Fruit fly (Drosophila melanogaster) whole organism, embryonic: ENCODE measurements around the gene Ddc.
A peak's percentile ranks its signal among the peaks of the same experiment; 100 is the strongest.

Source experiments
- Antp ChIP-seq: fragments of 200-800 bp; sonication (Bioruptor generic); optimal IDR thresholded peaks from 3 replicates; lab custom pipeline; 2016; ENCODE audit warnings: missing biosample characterization, missing genetic modification characterization
- Atf-2 ChIP-seq: fragments of 200-800 bp; sonication (Bioruptor generic); optimal IDR thresholded peaks from 2 replicates; lab custom pipeline; 2016; ENCODE audit warnings: missing biosample characterization, missing genetic modification characterization
- B-H2 ChIP-seq: fragments of 200-800 bp; sonication (Bioruptor generic); optimal IDR thresholded peaks from 2 replicates; lab custom pipeline; 2018; ENCODE audit warnings: missing biosample characterization, mild to moderate bottlenecking, missing genetic modification characterization
- BEAF-32 ChIP-seq: fragments of 200-800 bp; sonication (Bioruptor generic); optimal IDR thresholded peaks from 3 replicates; lab custom pipeline; 2017; ENCODE audit warnings: missing biosample characterization, missing genetic modification characterization, mild to moderate bottlenecking, moderate library complexity, missing genetic modification reagents
- C15 ChIP-seq: fragments of 200-800 bp; sonication (Bioruptor generic); IDR thresholded peaks from 3 replicates; pipeline ENCODE4 v1.3.6; 2022; ENCODE audit warnings: missing biosample characterization, missing genetic modification characterization
- CG10209 ChIP-seq: fragments of 200-800 bp; sonication (Bioruptor generic); optimal IDR thresholded peaks from 3 replicates; lab custom pipeline; 2017; ENCODE audit warnings: missing biosample characterization, mild to moderate bottlenecking, missing genetic modification characterization, missing genetic modification reagents
- CG10654 ChIP-seq: fragments of 200-800 bp; sonication (Bioruptor generic); optimal IDR thresholded peaks from 2 replicates; lab custom pipeline; 2016; ENCODE audit warnings: missing biosample characterization, missing genetic modification characterization
- CG12769 ChIP-seq: fragments of 200-800 bp; sonication (Bioruptor generic); optimal IDR thresholded peaks from 2 replicates; lab custom pipeline; 2019; ENCODE audit warnings: missing biosample characterization, mild to moderate bottlenecking, missing genetic modification characterization, moderate library complexity
- CG13624 ChIP-seq: fragments of 200-800 bp; sonication (Bioruptor generic); optimal IDR thresholded peaks from 2 replicates; lab custom pipeline; 2016; ENCODE audit warnings: missing biosample characterization, missing genetic modification characterization
- CG16863 ChIP-seq: fragments of 200-800 bp; sonication (Bioruptor generic); optimal IDR thresholded peaks from 3 replicates; lab custom pipeline; 2016; ENCODE audit warnings: missing biosample characterization, missing genetic modification characterization
- CG2875 ChIP-seq: fragments of 200-800 bp; sonication (Bioruptor generic); optimal IDR thresholded peaks from 2 replicates; lab custom pipeline; 2017; ENCODE audit warnings: missing biosample characterization, mild to moderate bottlenecking, missing genetic modification characterization, missing genetic modification reagents
- CG30431 ChIP-seq: fragments of 200-800 bp; sonication (Bioruptor generic); optimal IDR thresholded peaks from 2 replicates; lab custom pipeline; 2017; ENCODE audit warnings: missing biosample characterization, missing genetic modification characterization
- CG3163 ChIP-seq: fragments of 200-800 bp; sonication (Bioruptor generic); optimal IDR thresholded peaks from 3 replicates; lab custom pipeline; 2016; ENCODE audit warnings: missing biosample characterization, missing genetic modification characterization
- CG3407 ChIP-seq: fragments of 200-800 bp; sonication (Bioruptor generic); optimal IDR thresholded peaks from 2 replicates; lab custom pipeline; 2018; ENCODE audit warnings: missing biosample characterization, mild to moderate bottlenecking, missing genetic modification characterization
- CG4707 ChIP-seq: fragments of 200-800 bp; sonication (Bioruptor generic); optimal IDR thresholded peaks from 2 replicates; lab custom pipeline; 2018; ENCODE audit warnings: missing biosample characterization, mild to moderate bottlenecking, missing genetic modification characterization, moderate library complexity
- CG5180 ChIP-seq: fragments of 200-800 bp; sonication (Bioruptor generic); optimal IDR thresholded peaks from 3 replicates; lab custom pipeline; 2017; ENCODE audit warnings: missing biosample characterization, missing genetic modification characterization, mild to moderate bottlenecking, moderate library complexity, missing genetic modification reagents
- CG5245 ChIP-seq: fragments of 200-800 bp; sonication (Bioruptor generic); optimal IDR thresholded peaks from 3 replicates; lab custom pipeline; 2016; ENCODE audit warnings: missing biosample characterization, missing genetic modification characterization
- CG6175 ChIP-seq: fragments of 200-800 bp; sonication (Bioruptor generic); IDR thresholded peaks from 3 replicates; pipeline ENCODE4 v1.3.6; 2022; ENCODE audit warnings: missing biosample characterization, missing genetic modification characterization
- CG7357 ChIP-seq: fragments of 200-800 bp; sonication (Bioruptor generic); IDR thresholded peaks from 3 replicates; pipeline ENCODE4 v1.3.6; 2022; ENCODE audit warnings: missing biosample characterization, missing genetic modification characterization
- CG8478 ChIP-seq: fragments of >200 bp; optimal IDR thresholded peaks from 2 replicates; lab custom pipeline; 2018
- CG9437 ChIP-seq: fragments of 200-800 bp; sonication (Bioruptor generic); optimal IDR thresholded peaks from 2 replicates; lab custom pipeline; 2018; ENCODE audit warnings: missing biosample characterization, mild to moderate bottlenecking, missing genetic modification characterization
- CG9727 ChIP-seq: fragments of 200-800 bp; sonication (Bioruptor generic); optimal IDR thresholded peaks from 3 replicates; lab custom pipeline; 2017; ENCODE audit warnings: missing biosample characterization, mild to moderate bottlenecking, missing genetic modification characterization
- CkIIα-i1 ChIP-seq: fragments of 200-800 bp; sonication (Bioruptor generic); IDR thresholded peaks from 2 replicates; pipeline ENCODE4 v1.3.6; 2022; ENCODE audit warnings: missing biosample characterization, missing genetic modification characterization
- Doc3 ChIP-seq: fragments of 200-800 bp; sonication (Bioruptor generic); IDR thresholded peaks from 3 replicates; pipeline ENCODE4 v1.3.6; 2022; ENCODE audit warnings: missing biosample characterization, missing genetic modification characterization; ENCODE audit not compliant: partially characterized antibody
- Drgx ChIP-seq: fragments of 200-800 bp; sonication (Bioruptor generic); IDR thresholded peaks from 2 replicates; pipeline ENCODE4 v1.3.6; 2022; ENCODE audit warnings: missing biosample characterization, missing genetic modification characterization
- Gug ChIP-seq: fragments of 200-800 bp; sonication (Bioruptor generic); IDR thresholded peaks from 4 replicates; pipeline ENCODE4 v1.3.6; 2022; ENCODE audit warnings: missing biosample characterization, missing genetic modification characterization
- Hr3 ChIP-seq: fragments of 200-800 bp; sonication (Bioruptor generic); optimal IDR thresholded peaks from 3 replicates; lab custom pipeline; 2016; ENCODE audit warnings: missing biosample characterization, missing genetic modification characterization
- Hsf ChIP-seq: fragments of 200-800 bp; sonication (Bioruptor generic); optimal IDR thresholded peaks from 3 replicates; lab custom pipeline; 2016; ENCODE audit warnings: missing biosample characterization, missing genetic modification characterization
- Meics ChIP-seq: fragments of 200-800 bp; sonication (Bioruptor generic); optimal IDR thresholded peaks from 2 replicates; lab custom pipeline; 2017; ENCODE audit warnings: missing biosample characterization, mild to moderate bottlenecking, missing genetic modification characterization
- Mes4 ChIP-seq: fragments of 200-800 bp; sonication (Bioruptor generic); optimal IDR thresholded peaks from 2 replicates; lab custom pipeline; 2016; ENCODE audit warnings: missing biosample characterization, missing genetic modification characterization
- PHDP ChIP-seq: fragments of 200-800 bp; sonication (Bioruptor generic); optimal IDR thresholded peaks from 3 replicates; lab custom pipeline; 2018; ENCODE audit warnings: missing biosample characterization, mild to moderate bottlenecking, missing genetic modification characterization, moderate library complexity
- Rfx ChIP-seq: fragments of 200-800 bp; sonication (Bioruptor generic); IDR thresholded peaks from 2 replicates; pipeline ENCODE4 v1.3.6; 2022; ENCODE audit warnings: missing biosample characterization, missing genetic modification characterization
- Sox100B ChIP-seq: fragments of 200-800 bp; sonication (Bioruptor generic); optimal IDR thresholded peaks from 3 replicates; lab custom pipeline; 2018; ENCODE audit warnings: missing biosample characterization, mild to moderate bottlenecking, missing genetic modification characterization
- ac ChIP-seq: fragments of 200-800 bp; sonication (Bioruptor generic); optimal IDR thresholded peaks from 3 replicates; lab custom pipeline; 2017; ENCODE audit warnings: missing biosample characterization, mild to moderate bottlenecking, missing genetic modification characterization
- bcd ChIP-seq: fragments of 200-800 bp; sonication (Bioruptor generic); optimal IDR thresholded peaks from 2 replicates; lab custom pipeline; 2017; ENCODE audit warnings: missing biosample characterization, mild to moderate bottlenecking, missing genetic modification characterization
- chn ChIP-seq: fragments of 200-800 bp; sonication (Bioruptor generic); optimal IDR thresholded peaks from 2 replicates; lab custom pipeline; 2016; ENCODE audit warnings: missing biosample characterization, missing genetic modification characterization
- crol ChIP-seq: fragments of 200-800 bp; sonication (Bioruptor generic); IDR thresholded peaks from 2 replicates; pipeline ENCODE4 v1.3.6; 2022; ENCODE audit warnings: missing biosample characterization, missing genetic modification characterization
- dpn ChIP-seq, 2 experiments: fragments of 200-800 bp; sonication (Bioruptor generic); optimal IDR thresholded peaks; 3 replicates each; lab custom pipeline; 2016; ENCODE audit warnings: missing biosample characterization in 2 of 2, missing genetic modification characterization in 2 of 2
- eve ChIP-seq, 2 experiments: fragments of >200 bp; optimal IDR thresholded peaks; 2 replicates each; lab custom pipeline; 2017; ENCODE audit warnings: missing biosample characterization in 2 of 2, missing genetic modification characterization in 2 of 2
- fd96Cb ChIP-seq: fragments of 200-800 bp; sonication (Bioruptor generic); optimal IDR thresholded peaks from 2 replicates; lab custom pipeline; 2018; ENCODE audit warnings: missing biosample characterization, mild to moderate bottlenecking, missing genetic modification characterization, moderate library complexity
- gcm2 ChIP-seq: fragments of 200-800 bp; sonication (Bioruptor generic); optimal IDR thresholded peaks from 2 replicates; lab custom pipeline; 2016; ENCODE audit warnings: missing biosample characterization, missing genetic modification characterization
- grau ChIP-seq: fragments of 200-800 bp; optimal IDR thresholded peaks from 3 replicates; lab custom pipeline; 2019; ENCODE audit warnings: missing biosample characterization, mild to moderate bottlenecking, missing genetic modification characterization, moderate library complexity
- h ChIP-seq: fragments of >200 bp; optimal IDR thresholded peaks from 2 replicates; lab custom pipeline; 2017
- jing ChIP-seq: fragments of 200-800 bp; sonication (Bioruptor generic); optimal IDR thresholded peaks from 2 replicates; lab custom pipeline; 2018; ENCODE audit warnings: missing biosample characterization, mild to moderate bottlenecking, missing genetic modification characterization
- jumu ChIP-seq: fragments of 200-800 bp; sonication (Bioruptor generic); optimal IDR thresholded peaks from 3 replicates; lab custom pipeline; 2016; ENCODE audit warnings: missing biosample characterization, missing genetic modification characterization
- lilli ChIP-seq: fragments of 200-800 bp; sonication (Bioruptor generic); optimal IDR thresholded peaks from 3 replicates; lab custom pipeline; 2016; ENCODE audit warnings: missing biosample characterization, missing genetic modification characterization
- p53 ChIP-seq: fragments of 200-800 bp; sonication (Bioruptor generic); optimal IDR thresholded peaks from 2 replicates; lab custom pipeline; 2016; ENCODE audit warnings: missing biosample characterization, missing genetic modification characterization
- row ChIP-seq: fragments of 200-800 bp; sonication (Bioruptor generic); IDR thresholded peaks from 3 replicates; pipeline ENCODE4 v1.3.6; 2022; ENCODE audit warnings: missing biosample characterization, missing genetic modification characterization
- sens-2 ChIP-seq: fragments of 200-800 bp; sonication (Bioruptor generic); IDR thresholded peaks from 2 replicates; pipeline ENCODE4 v1.3.6; 2022; ENCODE audit warnings: missing biosample characterization, missing genetic modification characterization
- tup ChIP-seq: fragments of 200-800 bp; sonication (Bioruptor generic); optimal IDR thresholded peaks from 2 replicates; lab custom pipeline; 2016; ENCODE audit warnings: missing biosample characterization, mild to moderate bottlenecking, missing genetic modification characterization, moderate library complexity

The Ddc gene

DNA sequence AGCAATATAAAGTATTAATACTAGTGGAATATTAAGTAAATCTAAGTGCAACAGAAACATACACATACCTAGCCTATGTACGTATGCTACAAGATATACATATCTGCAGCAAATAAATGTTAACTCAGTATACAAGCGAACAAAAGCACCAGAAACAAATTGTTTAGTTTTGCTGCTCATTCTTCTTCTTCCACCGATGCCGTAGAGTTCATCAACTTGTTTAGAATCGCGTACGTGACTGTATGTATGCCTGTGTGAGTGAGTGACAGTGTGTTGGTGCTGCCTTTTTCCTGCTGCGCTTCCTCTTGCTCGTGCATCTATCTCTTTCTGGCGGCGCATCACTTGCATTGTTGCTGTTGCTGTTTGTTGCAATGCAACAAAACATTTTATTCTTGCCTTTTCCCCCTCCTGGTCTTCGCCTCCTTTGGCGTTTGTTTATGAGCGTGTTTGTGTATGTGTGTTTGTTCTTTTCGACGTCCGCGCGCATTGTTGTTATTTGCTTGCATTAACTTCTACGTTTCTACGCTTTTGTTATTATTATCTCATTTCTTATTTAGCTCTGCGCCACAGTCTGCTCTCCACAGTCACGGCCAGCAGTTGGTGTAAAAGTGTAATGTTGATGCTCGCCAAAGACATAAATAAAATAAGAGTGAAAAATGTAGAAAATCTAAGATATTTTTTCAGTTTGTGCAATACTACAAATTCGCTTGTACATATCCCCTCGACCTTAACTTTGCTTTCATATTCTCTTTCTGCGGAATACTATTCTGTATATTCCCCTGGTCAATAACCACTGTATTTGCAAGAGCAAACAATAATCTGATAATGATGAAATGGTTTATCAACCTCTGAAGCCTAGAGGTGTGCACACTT is 38.8 kb upstream of the Ddc start (continued):
- TF ChIP-seq CG9727 (GFP tag; lab: Kevin White, UChicago) (peak; percentile 42), CG10209 (GFP tag; lab: Kevin White, UChicago) (peak; percentile 25), CG5180 (peak; percentile 19), CG9437 (peak; percentile 1), CkIIα-i1 (GFP tag; lab: Robert Waterston, UW) (no peak), PHDP (peak; percentile 10), CG5245 (no peak), B-H2 (GFP tag; lab: Kevin White, UChicago) (no peak), CG7357 (peak; percentile 34; the same call in 1 of the 3 replicates), jing (no peak), Rfx (GFP tag; lab: Robert Waterston, UW) (peak; percentile 34; the same call in 1 of the 2 replicates), Gug (0 out of 4 replicates have a peak, but pooled peaks have one; percentile 24), CG13624 (GFP tag; lab: Kevin White, UChicago) (peak; percentile 14), ac (GFP tag; lab: Kevin White, UChicago) (no peak), h (lab: Kevin White, UChicago) (no peak), CG16863 (GFP tag; lab: Kevin White, UChicago) (peak; percentile 49), tup (GFP tag; lab: Kevin White, UChicago) (no peak), gcm2 (no peak), crol (GFP tag; lab: Robert Waterston, UW) (peak; percentile 53), Doc3 (GFP tag; lab: Robert Waterston, UW) (no peak), CG3407 (GFP tag; lab: Kevin White, UChicago) (peak; percentile 30), chn (GFP tag; lab: Kevin White, UChicago) (peak; percentile 25), bcd (GFP tag; lab: Kevin White, UChicago) (peak; percentile 24), Hsf (GFP tag; lab: Kevin White, UChicago) (peak; percentile 37), Hr3 (GFP tag; lab: Kevin White, UChicago) (peak; percentile 24), CG6175 (no peak), p53 (GFP tag; lab: Kevin White, UChicago) (peak; percentile 1), BEAF-32 (GFP tag; lab: Kevin White, UChicago) (no peak), dpn (GFP tag; optimal IDR thresholded peaks at IDR 0.05; lab: Kevin White, UChicago) (peak; percentile 3 to 35), Mes4 (GFP tag; lab: Kevin White, UChicago) (no peak), CG2875 (peak; percentile 34), Meics (GFP tag; lab: Kevin White, UChicago) (peak; percentile 31), CG8478 (lab: Kevin White, UChicago) (no peak), fd96Cb (tag; lab: Kevin White, UChicago) (peak; percentile 46), Drgx (GFP tag; lab: Robert Waterston, UW) (peak; percentile 70), Antp (GFP tag; lab: Kevin White, UChicago) (peak; percentile 30), CG10654 (GFP tag; lab: Kevin White, UChicago) (peak; percentile 34), eve (GFP tag; optimal IDR thresholded peaks at IDR 0.05; lab: Kevin White, UChicago) (no peak), lilli (GFP tag; lab: Kevin White, UChicago) (peak; percentile 53), C15 (GFP tag; lab: Robert Waterston, UW) (no peak), CG12769 (tag; lab: Kevin White, UChicago) (no peak), Sox100B (GFP tag; lab: Kevin White, UChicago) (peak; percentile 32), jumu (peak; percentile 18), row (peak; percentile 47; the same call in 2 of the 3 replicates), sens-2 (no peak; the same call in 1 of the 2 replicates), CG30431 (no peak), Atf-2 (GFP tag; lab: Kevin White, UChicago) (no peak), grau (tag; lab: Kevin White, UChicago) (peak; percentile 87), CG4707 (GFP tag; lab: Kevin White, UChicago) (peak; percentile 30), CG3163 (peak; percentile 18)
